Worm (Caenorhabditis elegans) whole organism, mixed stage, embryonic: ENCODE measurements around the gene gldi-4.

Experiments used
- ceh-43 ChIP-seq: fragments of 200-800 bp; sonication (Bioruptor generic); optimal IDR thresholded peaks from 2 replicates; lab custom pipeline; 2018; ENCODE audit warnings: mild to moderate bottlenecking, missing genetic modification characterization, moderate library complexity, missing compliant biosample characterization
- ces-1 ChIP-seq: fragments of 150-350 bp; optimal IDR thresholded peaks from 2 replicates; lab custom pipeline; 2014; ENCODE audit warnings: missing biosample characterization, missing genetic modification reagents, missing genetic modification characterization
- drap-1 ChIP-seq: fragments of 200-800 bp; sonication (Bioruptor generic); optimal IDR thresholded peaks from 3 replicates; lab custom pipeline; 2018; ENCODE audit warnings: mild to moderate bottlenecking, missing genetic modification characterization, missing compliant biosample characterization
- elt-1 ChIP-seq: sonication (generic microtip); optimal IDR thresholded peaks from 2 replicates; lab custom pipeline; 2017; ENCODE audit warnings: missing genetic modification characterization, mild to moderate bottlenecking, missing compliant biosample characterization, antibody characterized with exemption, moderate library complexity, borderline replicate concordance; ENCODE audit not compliant: insufficient read depth
- elt-3 ChIP-seq: fragments of 150-350 bp; optimal IDR thresholded peaks from 2 replicates; lab custom pipeline; 2014; ENCODE audit warnings: missing biosample characterization, missing genetic modification characterization
- hlh-1 ChIP-seq: fragments of 150-350 bp; optimal IDR thresholded peaks from 2 replicates; lab custom pipeline; 2014; ENCODE audit warnings: missing biosample characterization, missing genetic modification reagents, missing genetic modification characterization
- nhr-2 ChIP-seq: fragments of 150-350 bp; optimal IDR thresholded peaks from 2 replicates; lab custom pipeline; 2014; ENCODE audit warnings: missing biosample characterization, missing genetic modification characterization
- nhr-237 ChIP-seq: fragments of 150-350 bp; optimal IDR thresholded peaks from 2 replicates; lab custom pipeline; 2014; ENCODE audit warnings: missing biosample characterization, missing genetic modification characterization
- tbx-8 ChIP-seq: fragments of 200-800 bp; sonication (Bioruptor generic); optimal IDR thresholded peaks from 2 replicates; lab custom pipeline; 2018; ENCODE audit warnings: mild to moderate bottlenecking, missing genetic modification characterization, moderate library complexity, missing compliant biosample characterization
- unc-120 ChIP-seq: sonication (generic microtip); optimal IDR thresholded peaks from 2 replicates; lab custom pipeline; 2017; ENCODE audit warnings: missing genetic modification characterization, missing compliant biosample characterization; ENCODE audit not compliant: poor library complexity, severe bottlenecking
- unc-39 ChIP-seq: fragments of 150-350 bp; optimal IDR thresholded peaks from 2 replicates; lab custom pipeline; 2014; ENCODE audit warnings: missing biosample characterization, missing genetic modification characterization
- unc-62 ChIP-seq: fragments of 150-350 bp; optimal IDR thresholded peaks from 2 replicates; lab custom pipeline; 2014; ENCODE audit warnings: missing biosample characterization, missing genetic modification reagents, missing genetic modification characterization
- zip-8 ChIP-seq: fragments of 150-350 bp; optimal IDR thresholded peaks from 2 replicates; lab custom pipeline; 2014; ENCODE audit warnings: missing biosample characterization, missing genetic modification characterization
- ztf-11 ChIP-seq: fragments of 150-350 bp; optimal IDR thresholded peaks from 2 replicates; lab custom pipeline; 2014; ENCODE audit warnings: missing biosample characterization, missing genetic modification characterization

Gene gldi-4

DNA sequence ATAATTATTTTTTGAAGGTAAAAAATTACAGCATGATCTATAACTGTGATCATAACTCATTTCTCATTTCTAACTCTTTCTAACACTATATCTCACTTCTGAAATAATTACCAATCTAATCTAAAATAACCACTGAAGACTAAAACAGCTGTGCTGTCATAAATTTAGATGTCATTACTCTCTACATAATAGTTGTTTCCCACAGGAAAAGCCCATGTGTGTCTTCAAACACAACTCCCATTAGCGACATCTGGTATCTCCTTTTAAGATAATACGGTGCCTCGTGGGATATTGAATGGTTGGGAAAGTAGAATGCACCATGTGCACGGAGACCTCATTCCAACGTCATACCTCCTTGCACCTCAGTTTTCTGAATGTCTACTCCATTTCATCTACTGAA, 47.6 kb downstream of the gldi-4 start, which contains the start of gene Y43B11AL.1:
Gene Y43B11AL.1, plus strand, starts transcription at position 301 of the 400 bp plus-strand sequence.
- no peak for TF ChIP-seq elt-3
- no peak for TF ChIP-seq drap-1 (GFP tag; lab: Kevin White, UChicago)
- no peak for TF ChIP-seq ceh-43 (GFP tag; lab: Kevin White, UChicago)
- TF ChIP-seq nhr-237: no peak
- no peak for TF ChIP-seq zip-8 (tag; lab: Kevin White, UChicago)
- TF ChIP-seq nhr-2 (tag; lab: Kevin White, UChicago): no peak
- no peak for TF ChIP-seq tbx-8 (GFP tag; lab: Kevin White, UChicago)
- TF ChIP-seq unc-62 (GFP tag; lab: Kevin White, UChicago): no peak
- no peak for TF ChIP-seq ces-1 (GFP tag; lab: Kevin White, UChicago)
- no peak for TF ChIP-seq unc-39 (tag; lab: Kevin White, UChicago)
- no peak for TF ChIP-seq elt-1 (tag; lab: Kevin White, UChicago)
- no peak for TF ChIP-seq unc-120 (tag; lab: Kevin White, UChicago)
- no peak for TF ChIP-seq hlh-1 (tag; lab: Kevin White, UChicago)

DNA sequence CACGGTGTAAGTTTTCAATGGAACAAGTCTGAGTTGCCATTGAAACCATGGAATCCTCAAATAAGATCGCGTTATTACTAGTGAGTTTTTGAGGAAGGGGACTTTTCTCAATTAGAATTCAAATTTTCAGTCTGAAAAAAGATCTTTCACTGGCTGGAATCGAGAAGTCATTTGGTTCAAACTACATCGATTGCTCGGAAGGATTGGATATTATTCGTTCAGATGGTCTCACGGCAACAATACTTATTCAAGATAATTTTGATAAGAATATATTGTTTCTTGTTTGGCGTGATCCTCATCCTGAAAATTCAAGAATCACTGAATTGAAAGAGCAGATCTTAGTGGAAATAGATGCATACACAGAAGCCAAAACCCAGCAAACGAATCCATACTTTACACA, 50.0 kb downstream of the gldi-4 start:
- no peak for TF ChIP-seq nhr-2 (tag; lab: Kevin White, UChicago)
- TF ChIP-seq nhr-237: no peak
- TF ChIP-seq elt-1 (tag; lab: Kevin White, UChicago): no peak
- TF ChIP-seq unc-62 (GFP tag; lab: Kevin White, UChicago): no peak
- no peak for TF ChIP-seq unc-120 (tag; lab: Kevin White, UChicago)
- TF ChIP-seq ztf-11: no peak
- TF ChIP-seq, all 35 proteins: peak for 0
